Worm (Caenorhabditis elegans) whole organism, L1 larva: ENCODE measurements around the gene F22E5.13.

Experiments
- ces-1 ChIP-seq: fragments of 150-350 bp; optimal IDR thresholded peaks from 2 replicates; lab custom pipeline; 2014; ENCODE audit warnings: missing biosample characterization, missing genetic modification reagents, missing genetic modification characterization
- efl-3 ChIP-seq: fragments of 200-800 bp; sonication (Bioruptor generic); optimal IDR thresholded peaks from 2 replicates; lab custom pipeline; 2018; ENCODE audit warnings: mild to moderate bottlenecking, missing genetic modification characterization, missing compliant biosample characterization
- egl-27 ChIP-seq, 2 experiments: fragments of 150-350 bp in 1 of 2; sonication (generic microtip); optimal IDR thresholded peaks; 3 replicates each; lab custom pipeline; 2017 to 2018; ENCODE audit warnings: missing biosample characterization in 2 of 2, missing genetic modification characterization in 2 of 2, missing genetic modification reagents in 2 of 2
- elt-2 ChIP-seq: sonication (generic microtip); optimal IDR thresholded peaks from 2 replicates; lab custom pipeline; 2016; ENCODE audit warnings: missing genetic modification characterization, mild to moderate bottlenecking, inconsistent platforms, missing compliant biosample characterization, missing genetic modification reagents
- fkh-10 ChIP-seq: sonication (generic microtip); optimal IDR thresholded peaks from 2 replicates; lab custom pipeline; 2017; ENCODE audit warnings: missing biosample characterization, missing genetic modification reagents, missing genetic modification characterization
- grh-1 ChIP-seq: fragments of 200-800 bp; sonication (Bioruptor generic); IDR thresholded peaks from 2 replicates; pipeline ENCODE4 v1.3.6; 2022; ENCODE audit warnings: missing genetic modification reagents, missing genetic modification characterization, missing compliant biosample characterization
- lin-15B ChIP-seq: fragments of 150-350 bp; sonication (generic microtip); optimal IDR thresholded peaks from 3 replicates; lab custom pipeline; 2014; ENCODE audit warnings: missing biosample characterization, missing genetic modification characterization
- lir-3 ChIP-seq: sonication (generic microtip); optimal IDR thresholded peaks from 2 replicates; lab custom pipeline; 2016; ENCODE audit warnings: mild to moderate bottlenecking, missing genetic modification characterization, moderate library complexity, missing compliant biosample characterization; ENCODE audit not compliant: poor library complexity
- nhr-12 ChIP-seq: sonication (generic microtip); optimal IDR thresholded peaks from 2 replicates; lab custom pipeline; 2017; ENCODE audit warnings: missing biosample characterization, missing genetic modification characterization
- nhr-19 ChIP-seq: fragments of 200-800 bp; sonication (Bioruptor generic); conservative IDR thresholded peaks from 2 replicates; pipeline ENCODE4 v1.3.6; 2022; ENCODE audit warnings: missing genetic modification characterization, missing compliant biosample characterization
- pax-3 ChIP-seq: fragments of 200-800 bp; sonication (Bioruptor generic); optimal IDR thresholded peaks from 2 replicates; lab custom pipeline; 2018; ENCODE audit warnings: mild to moderate bottlenecking, missing genetic modification characterization, moderate library complexity, missing compliant biosample characterization
- snpc-4 ChIP-seq: fragments of 150-350 bp; optimal IDR thresholded peaks from 2 replicates; lab custom pipeline; 2014; ENCODE audit warnings: missing biosample characterization, missing genetic modification characterization
- sox-4 ChIP-seq: sonication (generic microtip); optimal IDR thresholded peaks from 2 replicates; lab custom pipeline; 2016; ENCODE audit warnings: missing genetic modification characterization, missing compliant biosample characterization
- unc-62 ChIP-seq: fragments of 150-350 bp; optimal IDR thresholded peaks from 2 replicates; lab custom pipeline; 2014; ENCODE audit warnings: missing biosample characterization, missing genetic modification reagents, missing genetic modification characterization

DNA sequence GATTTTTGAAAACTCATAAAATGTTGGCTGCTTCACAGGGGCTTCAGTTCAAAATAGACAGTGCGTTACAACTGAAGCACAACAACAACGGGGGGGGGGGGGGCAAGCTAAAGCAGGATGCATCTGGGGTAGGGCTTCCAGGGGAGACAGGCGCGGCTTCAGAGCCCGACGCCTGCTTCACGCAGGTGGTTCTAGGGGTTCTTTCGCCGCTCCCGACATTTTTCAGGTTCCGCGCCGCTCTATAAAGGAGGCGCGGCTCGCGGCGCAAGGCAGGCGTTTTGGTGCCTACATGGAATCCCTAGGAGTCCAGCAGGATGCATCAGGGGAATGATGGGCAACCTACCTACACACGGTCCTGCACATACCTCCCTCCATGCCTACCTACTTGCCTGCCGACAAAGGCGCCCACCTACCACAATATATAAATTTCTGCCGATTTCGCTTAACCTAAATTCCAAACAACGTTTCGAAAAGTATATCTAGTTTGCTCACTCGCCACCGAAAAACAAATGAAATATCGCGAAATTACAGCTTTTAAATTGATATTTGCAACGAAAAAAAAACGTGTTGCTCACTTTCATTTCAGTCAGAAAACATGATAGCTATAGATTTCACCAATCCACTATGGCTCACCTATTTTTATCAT is 22.2 kb downstream of the F22E5.13 start, which contains the start of gene sri-71:
- TF ChIP-seq nhr-12 (tag; lab: Kevin White, UChicago): no peak
- no peak for TF ChIP-seq fkh-10 (GFP tag; lab: Kevin White, UChicago)
- no peak for TF ChIP-seq elt-2 (tag; lab: Kevin White, UChicago)
- no peak for TF ChIP-seq grh-1
- no peak for TF ChIP-seq ces-1
- TF ChIP-seq unc-62 (GFP tag; lab: Kevin White, UChicago): no peak
- no peak for TF ChIP-seq efl-3
- TF ChIP-seq lin-15B (tag; lab: Kevin White, UChicago): no peak
- TF ChIP-seq sox-4: no peak
- no peak for TF ChIP-seq snpc-4 (tag; lab: Kevin White, UChicago)
- no peak for TF ChIP-seq lir-3 (tag; lab: Kevin White, UChicago)
- TF ChIP-seq pax-3: no peak
- no peak for TF ChIP-seq nhr-19 (GFP tag; lab: Robert Waterston, UW)
- no peak for TF ChIP-seq egl-27 (tag; optimal IDR thresholded peaks at IDR 0.05; lab: Kevin White, UChicago)
